Worm (Caenorhabditis elegans) whole organism, L3 larva: ENCODE results near the gene cam-1.

Experiments
- aly-2 ChIP-seq: fragments of 150-350 bp; optimal IDR thresholded peaks from 2 replicates; lab custom pipeline; 2014; ENCODE audit warnings: missing biosample characterization, missing genetic modification characterization
- ceh-16 ChIP-seq: sonication (generic microtip); optimal IDR thresholded peaks from 2 replicates; lab custom pipeline; 2017; ENCODE audit warnings: missing biosample characterization, missing genetic modification characterization
- egl-27 ChIP-seq: sonication (generic microtip); optimal IDR thresholded peaks from 4 replicates; lab custom pipeline; 2017; ENCODE audit warnings: missing biosample characterization, missing genetic modification reagents, missing genetic modification characterization
- elt-3 ChIP-seq, 3 experiments: fragments of 150-350 bp in 1 of 3; sonication (generic microtip) in 2 of 3; optimal IDR thresholded peaks; 2 replicates in 2 of 3; 4 replicates in 1 of 3; lab custom pipeline; 2014 to 2017; ENCODE audit warnings: missing biosample characterization in 3 of 3, missing genetic modification characterization in 3 of 3
- mdl-1 ChIP-seq: fragments of 150-350 bp; optimal IDR thresholded peaks from 2 replicates; lab custom pipeline; 2014; ENCODE audit warnings: missing biosample characterization, missing genetic modification characterization
- nfya-1 ChIP-seq: sonication (generic microtip); optimal IDR thresholded peaks from 2 replicates; lab custom pipeline; 2017; ENCODE audit warnings: missing genetic modification characterization, mild to moderate bottlenecking, missing compliant biosample characterization, antibody characterized with exemption, moderate library complexity; ENCODE audit not compliant: insufficient read depth
- nhr-28 ChIP-seq: fragments of 150-350 bp; optimal IDR thresholded peaks from 2 replicates; lab custom pipeline; 2014; ENCODE audit warnings: missing biosample characterization, missing genetic modification characterization
- snpc-4 ChIP-seq: fragments of 150-350 bp; optimal IDR thresholded peaks from 2 replicates; lab custom pipeline; 2014; ENCODE audit warnings: missing biosample characterization, missing genetic modification characterization
- unc-39 ChIP-seq: sonication (generic microtip); optimal IDR thresholded peaks from 4 replicates; lab custom pipeline; 2017; ENCODE audit warnings: missing biosample characterization, missing genetic modification characterization

DNA sequence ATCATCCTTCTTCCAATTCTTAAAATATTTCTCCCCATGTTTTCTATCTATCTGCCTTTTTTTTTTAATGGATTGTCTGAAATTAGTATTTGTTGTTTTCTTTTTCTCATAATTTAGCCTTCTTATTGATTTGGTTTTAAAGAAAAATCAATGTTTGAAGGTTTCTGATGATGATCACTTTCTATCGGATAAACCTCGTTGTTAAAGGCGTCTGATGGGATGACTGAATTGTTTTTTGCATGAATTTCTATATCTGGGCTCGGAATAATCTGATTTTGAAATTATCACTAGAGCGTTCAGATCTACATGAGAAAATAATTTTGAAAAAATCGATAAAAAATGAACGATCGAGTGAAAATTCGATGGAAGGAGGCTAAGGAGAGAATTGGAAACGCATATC lies 23.6 kb upstream of the cam-1 start, which contains the start of gene scp-1:
- TF ChIP-seq mdl-1 (tag; lab: Kevin White, UChicago) (no peak), snpc-4 (tag; lab: Kevin White, UChicago) (no peak), elt-3 (tag; optimal IDR thresholded peaks at IDR 0.05; lab: Kevin White, UChicago) (no peak), egl-27 (tag; lab: Kevin White, UChicago) (no peak), nhr-28 (no peak), nfya-1 (tag; lab: Kevin White, UChicago) (no peak), unc-39 (tag; lab: Kevin White, UChicago) (no peak), aly-2 (no peak), ceh-16 (tag; lab: Kevin White, UChicago) (no peak)
